Fruit fly (Drosophila melanogaster): Measurements from ENCODE around the gene CG3868.

The CG3868 gene

DNA sequence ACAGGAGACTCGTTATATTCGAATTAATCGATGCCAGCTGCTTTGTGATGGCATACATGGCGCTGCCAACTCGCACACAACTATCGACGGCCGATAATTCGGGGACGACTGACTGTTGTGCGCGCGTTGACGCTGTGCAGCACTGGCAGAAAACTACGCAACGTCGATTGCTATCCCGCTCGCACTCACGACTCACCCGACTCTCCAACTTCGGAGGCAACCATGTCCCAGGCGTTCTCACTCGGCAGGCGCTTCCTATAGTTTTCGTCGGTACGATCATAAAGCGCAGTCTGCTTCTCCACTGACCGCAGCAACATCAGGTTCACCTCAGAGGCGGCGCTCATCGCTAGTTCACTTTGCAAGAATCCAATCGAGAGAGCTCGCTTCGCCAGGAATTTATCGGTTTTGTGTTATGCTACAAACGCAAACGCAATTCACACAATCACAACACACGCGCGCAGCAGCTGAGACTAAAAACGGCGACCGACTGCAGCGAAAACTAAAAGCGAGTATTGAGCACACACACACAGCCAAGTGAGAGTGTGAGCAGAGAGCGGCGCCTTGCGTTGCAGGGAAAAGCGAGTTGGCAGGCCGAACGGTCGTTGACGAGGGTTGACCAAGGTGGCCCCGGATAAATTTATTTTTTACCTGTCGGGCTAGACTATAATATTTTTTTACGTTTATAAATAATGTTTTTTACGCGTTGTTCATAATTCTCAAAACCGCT, 7.1 kb upstream of the CG3868 start, which contains the start of gene stwl (continued):
- TF ChIP-seq Ets97D (GFP tag; optimal IDR thresholded peaks at IDR 0.05) (peak; percentile 84), Bteb2 (GFP tag; optimal IDR thresholded peaks at IDR 0.05) (peak; percentile 30), wek (GFP tag; optimal IDR thresholded peaks at IDR 0.05) (peak; percentile 18), pros (GFP tag; optimal IDR thresholded peaks at IDR 0.05) (no peak), H15 (GFP tag; IDR thresholded peaks at IDR 0.05) (peak; percentile 61; the same call in 2 of the 3 replicates), Hr3 (GFP tag; optimal IDR thresholded peaks at IDR 0.05) (no peak), chif (GFP tag; optimal IDR thresholded peaks at IDR 0.05) (peak; percentile 2 to 62), ro (GFP tag; IDR thresholded peaks at IDR 0.05) (no peak), lov (optimal IDR thresholded peaks at IDR 0.05) (no peak), lov (GFP tag; IDR thresholded peaks at IDR 0.05) (0 out of 3 replicates have a peak, but pooled peaks have one; percentile 5), Gug (GFP tag; IDR thresholded peaks at IDR 0.05) (peak; percentile 83), CG10565 (GFP tag; optimal IDR thresholded peaks at IDR 0.05) (no peak), bigmax (GFP tag; optimal IDR thresholded peaks at IDR 0.05) (peak; percentile 29), Vsx1 (GFP tag; optimal IDR thresholded peaks at IDR 0.05) (no peak), ERR (GFP tag; optimal IDR thresholded peaks at IDR 0.05) (peak; percentile 1), CG32532 (GFP tag; IDR thresholded peaks at IDR 0.05) (peak; percentile 68), Atf6 (GFP tag; IDR thresholded peaks at IDR 0.05) (no peak; the same call in 1 of the 2 replicates), ttk (GFP tag; IDR thresholded peaks at IDR 0.05) (peak; percentile 68), CG12155 (GFP tag; optimal IDR thresholded peaks at IDR 0.05) (peak; percentile 94), zfh2 (GFP tag; optimal IDR thresholded peaks at IDR 0.05) (peak; percentile 59), bsh (GFP tag; optimal IDR thresholded peaks at IDR 0.05) (peak in 1 of 2 experiments; percentile 20), Aef1 (GFP tag; IDR thresholded peaks at IDR 0.05) (peak; percentile 36), salm (tag; optimal IDR thresholded peaks at IDR 0.05) (no peak), CG2712 (tag; optimal IDR thresholded peaks at IDR 0.05) (peak; percentile 8), Mad (GFP tag; optimal IDR thresholded peaks at IDR 0.05) (peak; percentile 16), Ets65A (GFP tag) (peak; percentile 93), bbx (GFP tag; IDR thresholded peaks at IDR 0.05; ENCODE audit: partially characterized antibody) (peak; percentile 90), slou (GFP tag; optimal IDR thresholded peaks at IDR 0.05) (no peak), CG13424 (tag; optimal IDR thresholded peaks at IDR 0.05) (peak; percentile 25), ranshi (GFP tag; IDR thresholded peaks at IDR 0.05) (peak; percentile 55), nerfin-2 (GFP tag; IDR thresholded peaks at IDR 0.05; ENCODE audit: partially characterized antibody) (peak; percentile 43; the same call in 1 of the 2 replicates), her (GFP tag; optimal IDR thresholded peaks at IDR 0.05) (peak; percentile 61), zfh1 (GFP tag; IDR thresholded peaks at IDR 0.05) (peak; percentile 68; the same call in 2 of the 3 replicates), z (GFP tag; IDR thresholded peaks at IDR 0.05) (peak; percentile 31; the same call in 1 of the 3 replicates), Dip3 (GFP tag; optimal IDR thresholded peaks at IDR 0.05) (peak; percentile 54), dm (GFP tag; optimal IDR thresholded peaks at IDR 0.05) (peak; percentile 42), CG16813 (GFP tag; IDR thresholded peaks at IDR 0.05; ENCODE audit: partially characterized antibody) (peak; percentile 84), fd96Cb (tag; optimal IDR thresholded peaks at IDR 0.05) (no peak), CG4820 (GFP tag; optimal IDR thresholded peaks at IDR 0.05) (peak; percentile 8), CG11695 (GFP tag; IDR thresholded peaks at IDR 0.05) (0 out of 3 replicates have a peak, but pooled peaks have one; percentile 33), CG3995 (GFP tag; optimal IDR thresholded peaks at IDR 0.05) (no peak), klu (GFP tag; IDR thresholded peaks at IDR 0.05) (peak; percentile 37), Hmr (GFP tag; optimal IDR thresholded peaks at IDR 0.05) (peak; percentile 59), CG33557 (GFP tag; optimal IDR thresholded peaks at IDR 0.05) (no peak), stwl (tag; optimal IDR thresholded peaks at IDR 0.05) (peak; percentile 100), mam (GFP tag; optimal IDR thresholded peaks at IDR 0.05) (peak; percentile 74), inv (GFP tag; IDR thresholded peaks at IDR 0.05; ENCODE audit: partially characterized antibody) (peak; percentile 48), CG10274 (GFP tag; optimal IDR thresholded peaks at IDR 0.05) (no peak), Dref (GFP tag; IDR thresholded peaks at IDR 0.05) (peak; percentile 66), da (GFP tag; optimal IDR thresholded peaks at IDR 0.05) (peak; percentile 33)
